Fruit fly (Drosophila melanogaster) whole organism, pupa: ENCODE results near the gene caz.

ENCODE experiments used
- CG8301 ChIP-seq: fragments of 200-800 bp; sonication (Bioruptor generic); optimal IDR thresholded peaks from 2 replicates; lab custom pipeline; 2018; ENCODE audit warnings: missing biosample characterization, mild to moderate bottlenecking, missing genetic modification characterization
- D1 ChIP-seq: fragments of 200-800 bp; sonication (Bioruptor generic); optimal IDR thresholded peaks from 2 replicates; lab custom pipeline; 2018; ENCODE audit warnings: missing biosample characterization, mild to moderate bottlenecking, missing genetic modification characterization, moderate library complexity
- Pif1A ChIP-seq: fragments of 200-800 bp; sonication (Bioruptor generic); optimal IDR thresholded peaks from 3 replicates; lab custom pipeline; 2016; ENCODE audit warnings: missing biosample characterization, missing genetic modification characterization

DNA sequence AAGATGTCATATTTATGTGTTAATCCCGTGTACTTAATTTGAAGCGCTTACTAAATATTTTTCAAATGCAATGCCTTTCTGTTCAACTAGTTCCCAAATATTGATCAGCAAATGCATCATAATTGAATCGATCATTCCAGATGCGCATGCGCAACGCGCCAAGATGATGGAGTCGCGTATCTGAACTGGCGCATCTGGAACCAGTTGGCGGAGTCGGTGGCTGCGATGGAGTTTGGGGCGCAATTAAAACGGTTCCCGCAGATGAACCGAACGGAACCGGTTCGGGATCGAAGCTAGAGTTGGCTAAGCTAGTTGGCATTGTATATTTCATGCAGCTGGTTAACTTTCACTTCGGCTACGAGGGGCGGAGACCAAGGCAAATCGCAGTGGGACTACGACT is 36.9 kb downstream of the caz start, which contains the start of gene CalpC:
- no peak for TF ChIP-seq D1
- TF ChIP-seq Pif1A (GFP tag; lab: Kevin White, UChicago), result no peak
- TF ChIP-seq CG8301 (tag; lab: Kevin White, UChicago), result no peak
